Worm (Caenorhabditis elegans) whole organism, mixed stage, embryonic: ENCODE measurements around the gene Y37B11A.3.

Experiments
- ceh-43 ChIP-seq: fragments of 200-800 bp; sonication (Bioruptor generic); optimal IDR thresholded peaks from 2 replicates; lab custom pipeline; 2018; ENCODE audit warnings: mild to moderate bottlenecking, missing genetic modification characterization, moderate library complexity, missing compliant biosample characterization
- cnd-1 ChIP-seq: fragments of 200-800 bp; sonication (Bioruptor generic); optimal IDR thresholded peaks from 2 replicates; lab custom pipeline; 2018; ENCODE audit warnings: mild to moderate bottlenecking, missing genetic modification characterization, missing compliant biosample characterization
- pha-4 ChIP-seq: fragments of 150-350 bp; optimal IDR thresholded peaks from 2 replicates; lab custom pipeline; 2018; ENCODE audit warnings: missing biosample characterization, missing genetic modification reagents, missing genetic modification characterization
- ztf-11 ChIP-seq: fragments of 150-350 bp; optimal IDR thresholded peaks from 2 replicates; lab custom pipeline; 2014; ENCODE audit warnings: missing biosample characterization, missing genetic modification characterization

DNA sequence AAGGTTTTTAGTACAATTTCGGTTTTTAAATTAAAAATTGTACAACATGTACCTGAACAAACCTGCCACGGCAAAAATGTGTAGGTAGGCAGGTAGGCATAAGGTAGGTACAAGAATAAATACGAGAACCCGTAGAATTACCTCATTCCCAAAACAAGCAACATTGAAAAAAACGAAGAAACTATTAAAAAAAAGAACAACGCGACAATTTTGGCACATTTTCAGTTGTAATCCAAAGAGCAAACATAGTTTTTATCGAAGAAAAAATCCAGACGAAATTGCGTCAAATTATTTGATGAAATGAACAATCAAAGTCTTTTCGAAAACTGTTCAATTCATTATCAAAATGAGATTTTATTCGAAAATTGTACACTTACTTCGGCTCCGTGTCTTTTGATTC, 44.5 kb downstream of the Y37B11A.3 start, which contains the start of gene B0244.16:
- no peak for TF ChIP-seq pha-4 (tag; lab: Kevin White, UChicago)
- TF ChIP-seq ceh-43 (GFP tag; lab: Kevin White, UChicago), result no peak
- TF ChIP-seq cnd-1 (tag; lab: Kevin White, UChicago), result no peak
- no peak for TF ChIP-seq ztf-11 (tag; lab: Kevin White, UChicago)
